Worm (Caenorhabditis elegans): Measurements from ENCODE around the gene math-7.

DNA sequence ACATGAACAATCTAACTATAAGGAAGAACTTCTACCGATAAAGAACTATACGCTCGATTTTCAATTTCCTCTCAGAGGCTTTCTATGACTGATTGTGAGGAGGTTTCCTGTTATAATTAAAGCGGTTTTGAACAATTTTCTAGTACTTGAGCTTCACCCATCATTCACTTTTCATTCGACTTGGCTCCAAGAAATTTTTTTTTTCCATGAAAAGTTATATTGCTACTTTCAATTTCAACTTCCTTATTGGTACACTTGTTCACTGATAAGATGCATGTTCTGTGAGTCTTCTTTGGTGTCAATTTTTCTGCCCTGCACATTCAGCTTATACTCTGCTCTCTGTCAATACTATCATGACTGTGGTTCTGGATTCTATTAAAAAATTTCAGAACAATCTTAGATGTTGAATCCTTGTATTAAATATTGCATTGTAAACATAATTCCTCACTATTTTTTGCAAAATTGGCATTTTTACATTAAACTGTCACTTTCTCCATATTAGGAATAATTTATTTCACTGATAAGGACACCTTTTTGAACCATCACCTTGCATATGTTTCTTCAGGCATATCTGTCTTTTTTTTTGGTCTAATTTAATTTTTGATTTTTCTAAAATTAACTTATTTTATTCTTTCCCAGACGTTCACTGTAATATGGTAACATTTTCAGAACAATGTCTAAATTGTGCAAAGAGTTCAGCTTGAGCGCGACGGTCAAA is 15.2 kb downstream of the math-7 start, which contains the start of gene math-10:
- TF ChIP-seq ztf-29 (GFP tag; IDR thresholded peaks at IDR 0.05) (no peak), tab-1 (GFP tag; IDR thresholded peaks at IDR 0.05) (no peak), flt-1 (GFP tag; IDR thresholded peaks at IDR 0.05) (no peak), med-1 (GFP tag; optimal IDR thresholded peaks at IDR 0.05; ENCODE audit: insufficient read depth) (no peak), T22C8.4 (GFP tag; IDR thresholded peaks at IDR 0.05) (no peak)

All from whole organism, midembryonic.